Fruit fly (Drosophila melanogaster): ENCODE data around the gene Rpt4.
A peak's percentile ranks its signal among the peaks of the same experiment; 100 is the strongest.

Gene Rpt4

DNA sequence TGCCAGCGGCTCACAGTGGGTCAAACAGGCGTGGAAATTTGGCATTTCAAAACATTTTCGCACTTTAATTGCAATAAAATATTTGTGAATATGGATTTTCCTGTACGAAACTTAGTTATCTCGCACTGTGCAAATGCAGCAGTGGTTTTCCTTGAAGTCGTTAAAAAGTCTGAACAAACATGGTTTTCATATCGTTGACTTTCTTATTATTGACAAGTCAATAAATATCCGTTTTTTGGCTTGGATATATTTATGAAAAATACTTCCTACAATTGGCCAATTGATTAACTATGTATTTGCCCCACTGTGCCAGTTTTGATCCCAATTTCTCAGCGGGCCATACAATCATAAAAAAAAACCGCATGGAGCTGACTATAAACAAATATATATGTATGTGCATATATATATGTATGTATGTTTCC is 25.6 kb downstream of the Rpt4 start (continued):
- TF ChIP-seq achi (GFP tag; optimal IDR thresholded peaks at IDR 0.05) (peak; percentile 94), CG15336 (GFP tag; IDR thresholded peaks at IDR 0.05) (peak; percentile 96), CG11902 (GFP tag; optimal IDR thresholded peaks at IDR 0.05) (peak; percentile 87), CG31627 (GFP tag; optimal IDR thresholded peaks at IDR 0.05) (peak; percentile 89), Hr38 (GFP tag; optimal IDR thresholded peaks at IDR 0.05) (peak; percentile 64), Sox15 (GFP tag; optimal IDR thresholded peaks at IDR 0.05) (peak; percentile 92), CG3032 (tag; optimal IDR thresholded peaks at IDR 0.05) (peak; percentile 80), CG4318 (GFP tag; optimal IDR thresholded peaks at IDR 0.05) (peak; percentile 96), CG32006 (GFP tag; optimal IDR thresholded peaks at IDR 0.05) (peak; percentile 98), acj6 (GFP tag; optimal IDR thresholded peaks at IDR 0.05) (peak; percentile 90), spab (GFP tag; optimal IDR thresholded peaks at IDR 0.05) (peak; percentile 85), eg (GFP tag; IDR thresholded peaks at IDR 0.05) (peak; percentile 93), CG3919 (GFP tag; optimal IDR thresholded peaks at IDR 0.05) (peak; percentile 93), topi (GFP tag; optimal IDR thresholded peaks at IDR 0.05) (peak; percentile 92), lz (GFP tag; optimal IDR thresholded peaks at IDR 0.05) (peak; percentile 92), CG7368 (GFP tag; optimal IDR thresholded peaks at IDR 0.05) (peak; percentile 87), CG6854 (GFP tag; optimal IDR thresholded peaks at IDR 0.05) (peak; percentile 56), Eip78C (GFP tag) (peak; percentile 98), Lpt (GFP tag; optimal IDR thresholded peaks at IDR 0.05) (peak; percentile 97), esn (GFP tag; optimal IDR thresholded peaks at IDR 0.05) (peak; percentile 93), Gug (GFP tag; IDR thresholded peaks at IDR 0.05) (peak; percentile 92), net (GFP tag; optimal IDR thresholded peaks at IDR 0.05) (peak; percentile 96), Smox (GFP tag; optimal IDR thresholded peaks at IDR 0.05) (peak; percentile 89), CG6276 (GFP tag; optimal IDR thresholded peaks at IDR 0.05) (peak; percentile 94), CG9139 (GFP tag; optimal IDR thresholded peaks at IDR 0.05) (peak; percentile 73), CG1621 (tag; optimal IDR thresholded peaks at IDR 0.05) (peak; percentile 86), salr (GFP tag; optimal IDR thresholded peaks at IDR 0.05) (peak; percentile 67 to 95), CG34406 (GFP tag; optimal IDR thresholded peaks at IDR 0.05) (peak; percentile 93), Hr39 (GFP tag; optimal IDR thresholded peaks at IDR 0.05) (peak; percentile 91), CG16779 (tag; optimal IDR thresholded peaks at IDR 0.05) (peak; percentile 89), OdsH (GFP tag; optimal IDR thresholded peaks at IDR 0.05) (peak; percentile 95), Hr4 (GFP tag; optimal IDR thresholded peaks at IDR 0.05) (peak; percentile 97), Eip93F (GFP tag; optimal IDR thresholded peaks at IDR 0.05) (peak; percentile 25)

DNA sequence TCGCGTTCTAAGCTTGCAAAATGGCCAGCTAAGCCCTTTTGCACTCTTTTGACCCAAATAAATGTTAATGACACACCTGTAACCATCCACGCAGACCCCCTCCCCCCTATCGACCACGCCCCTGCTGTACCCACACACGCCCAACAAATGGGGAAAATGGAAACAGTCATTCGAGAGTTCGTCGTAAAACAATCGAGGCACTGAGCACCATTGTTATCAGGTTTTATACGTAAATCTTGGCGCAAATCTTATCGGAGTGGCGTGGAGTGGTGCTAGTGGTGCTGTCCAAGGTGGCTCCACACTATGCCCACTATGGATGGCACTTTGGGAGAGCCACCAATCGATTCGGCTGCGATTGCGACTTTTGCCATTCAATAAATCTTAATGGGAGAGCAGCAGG is 26.6 kb downstream of the Rpt4 start:
- TF ChIP-seq CG8319 (GFP tag; optimal IDR thresholded peaks at IDR 0.05) (no peak), CG34406 (GFP tag; optimal IDR thresholded peaks at IDR 0.05) (no peak), acj6 (GFP tag; optimal IDR thresholded peaks at IDR 0.05) (no peak), salr (GFP tag; optimal IDR thresholded peaks at IDR 0.05) (no peak), CG8632 (GFP tag; optimal IDR thresholded peaks at IDR 0.05) (no peak), ss (GFP tag; optimal IDR thresholded peaks at IDR 0.05) (no peak), Eip75B (GFP tag; optimal IDR thresholded peaks at IDR 0.05) (no peak), CG6163 (GFP tag; IDR thresholded peaks at IDR 0.05) (no peak), esn (GFP tag; optimal IDR thresholded peaks at IDR 0.05) (no peak), cyc (GFP tag; optimal IDR thresholded peaks at IDR 0.05) (no peak), CG10669 (GFP tag; optimal IDR thresholded peaks at IDR 0.05) (no peak), CG6792 (GFP tag; optimal IDR thresholded peaks at IDR 0.05) (no peak), CG3032 (tag; optimal IDR thresholded peaks at IDR 0.05) (no peak), fkh (GFP tag; optimal IDR thresholded peaks at IDR 0.05) (no peak), Gug (GFP tag; IDR thresholded peaks at IDR 0.05) (no peak), CG1621 (tag; optimal IDR thresholded peaks at IDR 0.05) (no peak), CG3919 (GFP tag; optimal IDR thresholded peaks at IDR 0.05) (no peak)

Measured in whole organism, prepupa.